Worm (Caenorhabditis elegans): Measurements from ENCODE around the gene C10A4.7.

The C10A4.7 gene

DNA sequence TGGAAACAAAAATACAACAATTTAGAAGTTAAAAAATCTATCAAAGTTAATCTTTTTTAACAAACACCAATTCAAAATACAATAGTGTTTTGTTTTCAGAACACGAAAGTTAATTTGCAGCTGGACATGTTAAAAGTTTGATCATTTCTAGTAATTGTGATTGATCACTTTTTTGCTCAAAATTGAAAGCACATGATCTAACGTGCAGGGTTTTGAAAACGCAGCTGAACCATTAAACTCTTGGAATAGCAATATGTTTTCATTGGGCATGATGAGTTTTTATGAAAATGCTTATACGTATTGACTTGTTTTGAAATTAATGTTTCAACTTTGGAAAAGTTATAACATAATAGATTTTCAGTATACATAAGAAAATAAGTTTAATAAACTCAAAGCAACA is 32.0 kb upstream of the C10A4.7 start:
- TF ChIP-seq unc-62 (GFP tag; optimal IDR thresholded peaks at IDR 0.05) (no peak), sptf-1 (tag; optimal IDR thresholded peaks at IDR 0.05) (no peak), ceh-83 (GFP tag; optimal IDR thresholded peaks at IDR 0.05) (no peak), bed-3 (GFP tag; optimal IDR thresholded peaks at IDR 0.05) (no peak), flh-1 (GFP tag; optimal IDR thresholded peaks at IDR 0.05) (no peak), elt-1 (tag; optimal IDR thresholded peaks at IDR 0.05; ENCODE audit: borderline replicate concordance, insufficient read depth) (no peak), mls-2 (tag; optimal IDR thresholded peaks at IDR 0.05) (no peak), pha-4 (tag; optimal IDR thresholded peaks at IDR 0.05) (no peak), nhr-76 (tag; optimal IDR thresholded peaks at IDR 0.05) (no peak), drap-1 (GFP tag; optimal IDR thresholded peaks at IDR 0.05) (no peak), tbx-8 (GFP tag; optimal IDR thresholded peaks at IDR 0.05) (no peak), ham-2 (GFP tag; optimal IDR thresholded peaks at IDR 0.05) (no peak), sem-2 (GFP tag; optimal IDR thresholded peaks at IDR 0.05) (no peak), M03D4.4 (tag; optimal IDR thresholded peaks at IDR 0.05) (no peak), nhr-28 (tag; optimal IDR thresholded peaks at IDR 0.05) (no peak), zip-8 (tag; optimal IDR thresholded peaks at IDR 0.05) (no peak), hlh-1 (tag; optimal IDR thresholded peaks at IDR 0.05) (no peak), mep-1 (tag; optimal IDR thresholded peaks at IDR 0.05) (no peak), nhr-12 (tag; optimal IDR thresholded peaks at IDR 0.05) (no peak), blmp-1 (tag; optimal IDR thresholded peaks at IDR 0.05) (no peak)

DNA sequence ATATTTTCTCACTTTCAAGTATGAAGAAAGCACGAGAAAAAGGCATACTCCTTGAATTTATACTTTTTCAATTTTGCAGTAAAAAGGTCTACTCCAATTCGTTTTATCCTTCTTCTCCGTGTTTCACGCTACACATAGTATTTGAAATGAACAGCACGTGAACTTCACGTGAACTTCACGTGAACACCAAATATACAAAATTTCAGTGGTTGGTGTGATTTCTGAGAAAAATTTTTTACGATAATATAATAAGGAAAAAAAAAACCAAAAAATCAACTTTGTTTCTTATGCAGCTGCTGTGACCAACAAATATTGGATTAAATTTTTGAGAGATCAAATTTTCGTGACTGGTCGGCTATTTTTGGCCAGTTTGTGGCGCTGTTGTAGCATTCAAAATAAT is 31.2 kb upstream of the C10A4.7 start:
- TF ChIP-seq sptf-1 (tag; optimal IDR thresholded peaks at IDR 0.05) = no peak
- no peak for TF ChIP-seq nhr-237 (tag; optimal IDR thresholded peaks at IDR 0.05)
- TF ChIP-seq elt-1 (tag; optimal IDR thresholded peaks at IDR 0.05; ENCODE audit: borderline replicate concordance, insufficient read depth) = no peak
- no peak for TF ChIP-seq zip-8 (tag; optimal IDR thresholded peaks at IDR 0.05)
- no peak for TF ChIP-seq mep-1 (tag; optimal IDR thresholded peaks at IDR 0.05)
- TF ChIP-seq lsy-2 (tag; optimal IDR thresholded peaks at IDR 0.05) = no peak
- no peak for TF ChIP-seq pha-4 (tag; optimal IDR thresholded peaks at IDR 0.05)
- no peak for TF ChIP-seq unc-39 (tag; optimal IDR thresholded peaks at IDR 0.05)
- no peak for TF ChIP-seq nhr-12 (tag; optimal IDR thresholded peaks at IDR 0.05)
- no peak for TF ChIP-seq flh-1 (GFP tag; optimal IDR thresholded peaks at IDR 0.05)
- no peak for TF ChIP-seq M03D4.4 (tag; optimal IDR thresholded peaks at IDR 0.05)
- TF ChIP-seq ceh-83 (GFP tag; optimal IDR thresholded peaks at IDR 0.05) = no peak
- TF ChIP-seq mls-2 (tag; optimal IDR thresholded peaks at IDR 0.05) = no peak
- no peak for TF ChIP-seq cnd-1 (tag; optimal IDR thresholded peaks at IDR 0.05)

DNA sequence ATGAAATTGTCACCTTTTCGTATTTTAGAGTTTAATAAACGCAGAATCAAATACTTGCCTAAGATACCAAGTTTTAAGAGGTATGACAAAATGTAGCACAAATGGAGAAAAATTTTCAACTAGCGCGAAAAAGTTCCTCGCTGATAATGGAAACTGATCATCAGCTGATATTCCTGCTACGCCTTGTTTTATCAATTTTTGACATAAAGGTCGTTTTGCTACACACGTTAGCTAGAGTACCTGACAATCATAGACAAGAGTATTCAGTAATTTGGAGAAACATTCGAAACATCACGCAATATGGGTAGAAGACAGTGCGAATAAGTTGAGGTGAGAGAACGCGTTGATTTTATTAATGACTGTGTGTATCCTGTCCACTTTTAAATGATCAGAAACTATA is 30.4 kb upstream of the C10A4.7 start:
- TF ChIP-seq nhr-76 (tag; optimal IDR thresholded peaks at IDR 0.05) = no peak
- TF ChIP-seq flh-1 (GFP tag; optimal IDR thresholded peaks at IDR 0.05) = no peak
- no peak for TF ChIP-seq ceh-83 (GFP tag; optimal IDR thresholded peaks at IDR 0.05)
- no peak for TF ChIP-seq unc-62 (GFP tag; optimal IDR thresholded peaks at IDR 0.05)
- TF ChIP-seq ces-1 (GFP tag; optimal IDR thresholded peaks at IDR 0.05) = no peak
- TF ChIP-seq M03D4.4 (tag; optimal IDR thresholded peaks at IDR 0.05) = no peak
- TF ChIP-seq sem-2 (GFP tag; optimal IDR thresholded peaks at IDR 0.05) = no peak
- TF ChIP-seq elt-1 (tag; optimal IDR thresholded peaks at IDR 0.05; ENCODE audit: borderline replicate concordance, insufficient read depth) = no peak
- no peak for TF ChIP-seq hlh-1 (tag; optimal IDR thresholded peaks at IDR 0.05)
- no peak for TF ChIP-seq nhr-2 (tag; optimal IDR thresholded peaks at IDR 0.05)
- TF ChIP-seq ceh-39 (tag; optimal IDR thresholded peaks at IDR 0.05) = no peak
- no peak for TF ChIP-seq cnd-1 (tag; optimal IDR thresholded peaks at IDR 0.05)
- TF ChIP-seq nhr-28 (tag; optimal IDR thresholded peaks at IDR 0.05) = no peak

DNA sequence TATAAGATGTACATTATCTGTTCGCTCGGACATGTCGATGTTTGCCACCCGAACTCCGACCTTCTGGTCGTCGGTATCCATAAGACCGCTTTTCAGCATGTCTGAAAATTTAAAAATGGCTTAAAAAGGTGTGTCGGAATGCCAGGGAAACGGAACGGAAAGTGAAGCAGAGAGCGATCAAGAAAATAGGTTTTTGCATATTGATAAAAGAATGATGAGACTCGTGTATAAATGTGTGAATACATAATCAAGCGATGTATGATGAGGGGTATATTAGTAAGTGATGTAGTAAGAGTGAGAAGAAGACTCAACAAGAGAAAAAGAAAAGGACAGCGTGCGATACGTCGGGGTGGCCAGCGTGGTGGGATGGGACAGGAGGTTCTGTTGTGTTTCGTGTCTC is 27.2 kb upstream of the C10A4.7 start, which contains the start of gene acl-12:
TSS of gene acl-12 (minus strand) at position 101 of the 400 bp plus-strand sequence.
- peak; percentile 50 for TF ChIP-seq hlh-1 (tag; optimal IDR thresholded peaks at IDR 0.05)
- no peak for TF ChIP-seq unc-120 (tag; optimal IDR thresholded peaks at IDR 0.05; ENCODE audit: poor library complexity, severe bottlenecking)
- TF ChIP-seq tbx-8 (GFP tag; optimal IDR thresholded peaks at IDR 0.05) = no peak
- TF ChIP-seq drap-1 (GFP tag; optimal IDR thresholded peaks at IDR 0.05) = no peak
- TF ChIP-seq mls-2 (tag; optimal IDR thresholded peaks at IDR 0.05) = peak; percentile 13
- TF ChIP-seq unc-62 (GFP tag; optimal IDR thresholded peaks at IDR 0.05) = peak; percentile 0

DNA sequence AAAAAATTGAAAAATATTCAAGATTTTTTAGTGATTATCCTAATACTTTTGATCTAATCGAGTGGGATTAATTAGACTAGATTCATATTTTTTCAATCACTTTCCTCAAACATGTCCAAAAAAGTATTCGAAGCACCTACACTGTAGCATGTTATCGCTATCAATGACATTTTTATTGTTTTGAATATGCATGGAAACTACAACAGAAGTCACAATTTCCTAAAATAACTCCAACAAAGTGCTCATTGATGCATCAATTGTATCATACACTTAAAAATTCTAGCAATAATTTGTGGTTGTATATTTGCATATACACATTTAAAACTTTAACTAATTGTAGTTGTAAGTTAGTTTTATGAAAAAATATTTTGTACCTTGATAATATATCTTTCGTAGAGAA is 24.8 kb upstream of the C10A4.7 start:
- TF ChIP-seq snpc-4 (tag; optimal IDR thresholded peaks at IDR 0.05) (no peak), elt-1 (tag; optimal IDR thresholded peaks at IDR 0.05; ENCODE audit: borderline replicate concordance, insufficient read depth) (no peak), tbx-8 (GFP tag; optimal IDR thresholded peaks at IDR 0.05) (no peak), zip-8 (tag; optimal IDR thresholded peaks at IDR 0.05) (no peak), blmp-1 (tag; optimal IDR thresholded peaks at IDR 0.05) (no peak), lin-13 (tag; optimal IDR thresholded peaks at IDR 0.05) (no peak)

All from whole organism, mixed stage, embryonic.